Fruit fly (Drosophila melanogaster): Measurements from ENCODE around the gene ras.

Gene ras

DNA sequence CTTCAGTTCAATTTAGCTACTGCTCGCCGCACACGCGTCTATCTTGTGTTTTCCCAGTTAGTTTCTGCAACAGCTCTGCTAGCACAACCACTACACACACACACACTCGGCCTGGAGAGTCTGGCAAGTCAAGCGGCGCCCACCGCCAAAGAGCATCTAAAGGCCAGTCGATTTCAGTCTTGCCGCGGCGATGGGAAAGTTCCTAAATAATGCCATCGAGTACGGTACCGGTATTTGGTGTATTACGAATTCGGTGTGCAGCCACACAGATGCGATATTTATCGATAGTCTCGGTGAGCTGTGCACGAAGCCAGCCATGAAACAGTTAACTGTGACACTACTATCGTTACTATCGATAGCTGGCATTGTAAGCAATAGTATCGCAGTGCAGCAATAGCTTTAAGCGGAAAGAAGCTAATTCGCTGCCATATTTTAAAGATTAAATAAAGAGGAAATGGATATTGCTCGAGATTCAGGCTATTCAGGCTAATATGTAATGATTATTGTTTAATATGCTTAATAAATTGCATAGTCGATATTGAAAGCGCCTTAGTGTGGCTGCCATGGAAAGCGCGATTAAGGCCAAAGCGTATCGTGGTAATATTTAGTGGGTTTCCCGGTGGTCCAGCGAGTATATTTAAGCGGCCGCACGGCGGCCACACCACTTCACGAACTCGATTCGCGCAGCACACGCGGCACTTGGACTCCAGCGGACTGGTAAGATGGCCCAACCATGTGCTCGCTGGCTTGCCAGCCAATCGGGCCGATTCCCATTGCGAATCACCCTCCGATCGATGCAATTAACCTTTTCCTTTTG is 679 bp downstream of the ras start, which contains the start of gene stx (continued):
- peak; percentile 49 for TF ChIP-seq YL-1 (GFP tag; optimal IDR thresholded peaks at IDR 0.05)

DNA sequence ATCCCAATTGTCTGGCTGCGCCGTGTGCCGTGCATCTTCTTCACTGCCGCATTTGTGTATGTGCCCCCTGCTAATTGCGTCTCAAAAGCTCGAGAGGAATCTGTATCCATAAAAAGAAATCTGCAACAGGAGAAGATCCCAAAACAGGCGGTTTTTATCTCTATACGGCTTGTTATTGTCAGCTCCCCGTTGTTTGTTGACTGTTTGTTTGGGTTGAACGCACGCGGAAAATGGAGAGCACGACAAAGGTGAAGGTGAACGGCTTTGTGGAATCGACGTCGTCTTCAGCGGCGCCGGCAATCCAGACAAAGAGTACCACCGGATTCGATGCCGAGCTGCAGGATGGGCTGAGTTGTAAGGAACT is 1.3 kb downstream of the ras start:
- TF ChIP-seq org-1 (GFP tag; optimal IDR thresholded peaks at IDR 0.05) (no peak), CG2199 (GFP tag; IDR thresholded peaks at IDR 0.05) (no peak), br (optimal IDR thresholded peaks at IDR 0.05) (no peak), Hr78 (GFP tag; optimal IDR thresholded peaks at IDR 0.05) (peak in 1 of 2 experiments; percentile 20), CG7987 (GFP tag; optimal IDR thresholded peaks at IDR 0.05) (no peak), CG5180 (GFP tag; optimal IDR thresholded peaks at IDR 0.05) (no peak), unc-4 (GFP tag; IDR thresholded peaks at IDR 0.05; ENCODE audit: partially characterized antibody) (no peak), crp (GFP tag; optimal IDR thresholded peaks at IDR 0.05) (no peak), Adf1 (GFP tag; IDR thresholded peaks at IDR 0.05) (no peak), sd (tag; optimal IDR thresholded peaks at IDR 0.05) (no peak), mirr (GFP tag; optimal IDR thresholded peaks at IDR 0.05) (no peak), Hr3 (GFP tag; optimal IDR thresholded peaks at IDR 0.05) (no peak), unpg (GFP tag; optimal IDR thresholded peaks at IDR 0.05) (no peak), CG9797 (GFP tag; optimal IDR thresholded peaks at IDR 0.05) (no peak), tx (GFP tag; optimal IDR thresholded peaks at IDR 0.05) (no peak), disco-r (GFP tag; optimal IDR thresholded peaks at IDR 0.05) (no peak), C15 (GFP tag; IDR thresholded peaks at IDR 0.05) (no peak), h (optimal IDR thresholded peaks at IDR 0.05) (no peak), HmgZ (tag; optimal IDR thresholded peaks at IDR 0.05) (no peak), onecut (GFP tag; IDR thresholded peaks at IDR 0.05) (no peak), salm (tag; optimal IDR thresholded peaks at IDR 0.05) (no peak), gsb (GFP tag; IDR thresholded peaks at IDR 0.05) (0 out of 2 replicates have a peak, but pooled peaks have one; percentile 1), klu (GFP tag; IDR thresholded peaks at IDR 0.05) (no peak), CG4617 (GFP tag; optimal IDR thresholded peaks at IDR 0.05; ENCODE audit: borderline replicate concordance) (no peak), CG9932 (GFP tag; IDR thresholded peaks at IDR 0.05) (no peak), Antp (GFP tag; optimal IDR thresholded peaks at IDR 0.05) (no peak), CG11398 (GFP tag; optimal IDR thresholded peaks at IDR 0.05) (no peak), HLH3B (GFP tag; IDR thresholded peaks at IDR 0.05) (0 out of 2 replicates have a peak, but pooled peaks have one; percentile 3), CG31224 (GFP tag; IDR thresholded peaks at IDR 0.05) (0 out of 2 replicates have a peak, but pooled peaks have one; percentile 1)

DNA sequence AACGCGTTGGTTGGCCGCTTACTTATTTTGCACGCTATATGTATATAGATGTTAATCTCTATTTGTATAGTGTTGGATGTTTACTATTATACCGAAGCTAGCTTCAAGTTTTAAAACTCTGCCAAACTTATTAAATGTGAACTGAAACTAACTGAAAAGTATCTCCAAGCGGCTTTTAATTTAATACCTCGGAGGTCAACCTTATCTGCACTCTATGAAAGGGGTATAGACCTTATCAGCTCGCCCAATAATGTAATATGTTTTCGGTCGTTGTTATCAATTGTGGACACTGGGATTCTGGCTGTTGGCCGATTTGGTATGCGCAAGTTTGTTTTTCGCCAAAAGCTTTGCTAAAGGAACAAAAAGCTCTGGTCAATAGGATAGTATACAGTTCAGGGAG is 4.3 kb downstream of the ras start:
- TF ChIP-seq btn (GFP tag; optimal IDR thresholded peaks at IDR 0.05), result no peak
- peak; percentile 57 for TF ChIP-seq exex (tag; optimal IDR thresholded peaks at IDR 0.05)
- no peak for TF ChIP-seq CG10366 (GFP tag; IDR thresholded peaks at IDR 0.05)
- peak; percentile 40 for TF ChIP-seq mirr (GFP tag; optimal IDR thresholded peaks at IDR 0.05)
- peak; percentile 1 for TF ChIP-seq CG13894 (tag; optimal IDR thresholded peaks at IDR 0.05)
- no peak for TF ChIP-seq Blimp-1 (GFP tag; optimal IDR thresholded peaks at IDR 0.05)
- TF ChIP-seq grn (GFP tag; optimal IDR thresholded peaks at IDR 0.05), result peak; percentile 10
- no peak for TF ChIP-seq CG13624 (GFP tag; optimal IDR thresholded peaks at IDR 0.05)
- peak; percentile 36 for TF ChIP-seq sug (tag; optimal IDR thresholded peaks at IDR 0.05)
- TF ChIP-seq CG33213 (GFP tag; optimal IDR thresholded peaks at IDR 0.05), result no peak
- peak; percentile 60 for TF ChIP-seq sens (GFP tag)

Data from whole organism, embryonic.